Worm (Caenorhabditis elegans) whole organism, L4/young adult: ENCODE measurements around the gene C56G3.2.

Experiments
- W03F9.2 ChIP-seq: fragments of 150-350 bp; optimal IDR thresholded peaks from 2 replicates; lab custom pipeline; 2014; ENCODE audit warnings: missing biosample characterization, missing genetic modification characterization
- dao-5 ChIP-seq: sonication (generic microtip); optimal IDR thresholded peaks from 2 replicates; lab custom pipeline; 2016; ENCODE audit warnings: missing genotype, missing genetic modification characterization, moderate library complexity, missing compliant biosample characterization
- him-1 ChIP-seq: sonication (generic microtip); optimal IDR thresholded peaks from 2 replicates; lab custom pipeline; 2016; ENCODE audit warnings: missing genotype, missing genetic modification reagents, missing genetic modification characterization, missing compliant biosample characterization

ce11 chrX:7340915-7341559, 24.3 kb upstream of the C56G3.2 start, which contains the start of gene C07D8.6:
- no peak for TF ChIP-seq dao-5 (tag; lab: Kevin White, UChicago)
- no peak for TF ChIP-seq him-1 (tag; lab: Kevin White, UChicago)
- TF ChIP-seq W03F9.2 (tag; lab: Kevin White, UChicago) = peak; percentile 66
